Fruit fly (Drosophila melanogaster): ENCODE measurements around the gene CG13671.

- TF ChIP-seq pan (optimal IDR thresholded peaks at IDR 0.05) (no peak), psq (optimal IDR thresholded peaks at IDR 0.05) (no peak), CG8478 (optimal IDR thresholded peaks at IDR 0.05) (peak; percentile 65), usp (GFP tag; optimal IDR thresholded peaks at IDR 0.05) (no peak), EcR (GFP tag; optimal IDR thresholded peaks at IDR 0.05) (no peak), Dll (optimal IDR thresholded peaks at IDR 0.05) (no peak)
These were observed 15.4 kb downstream of the CG13671 start, which contains the start of gene Cpsf6 for dm6 chr3L:8315141-8315816.

All from whole organism.